Fruit fly (Drosophila melanogaster): Measurements from ENCODE around the gene CG31957.

The CG31957 gene

dm6 chr2L:3833924-3834323 lies 38.3 kb downstream of the CG31957 start:
- TF ChIP-seq Ets98B (GFP tag; IDR thresholded peaks at IDR 0.05) = no peak
- TF ChIP-seq Snoo (tag; optimal IDR thresholded peaks at IDR 0.05) = no peak
- TF ChIP-seq D1 (tag; optimal IDR thresholded peaks at IDR 0.05) = no peak
- no peak for TF ChIP-seq fd96Ca (GFP tag; IDR thresholded peaks at IDR 0.05)
- TF ChIP-seq CG32121 (GFP tag; IDR thresholded peaks at IDR 0.05) = no peak
- no peak for TF ChIP-seq CG10348 (GFP tag; IDR thresholded peaks at IDR 0.05)
- TF ChIP-seq CG9948 (tag; optimal IDR thresholded peaks at IDR 0.05) = no peak
- no peak for TF ChIP-seq CG14655 (GFP tag; optimal IDR thresholded peaks at IDR 0.05)
- TF ChIP-seq CG34367 (tag; optimal IDR thresholded peaks at IDR 0.05) = no peak
- no peak for TF ChIP-seq CG4496 (GFP tag; IDR thresholded peaks at IDR 0.05)
- TF ChIP-seq CG8301 (tag; optimal IDR thresholded peaks at IDR 0.05) = no peak
- TF ChIP-seq Pif1B (GFP tag; optimal IDR thresholded peaks at IDR 0.05) = no peak
- no peak for TF ChIP-seq CG15710 (tag; optimal IDR thresholded peaks at IDR 0.05)
- no peak for TF ChIP-seq Pif1A (GFP tag; optimal IDR thresholded peaks at IDR 0.05)

dm6 chr2L:3832249-3832675 lies 40.0 kb downstream of the CG31957 start:
- TF ChIP-seq CG15710 (tag; optimal IDR thresholded peaks at IDR 0.05) (peak; percentile 63), CG14655 (GFP tag; optimal IDR thresholded peaks at IDR 0.05) (peak; percentile 60), CG32121 (GFP tag; IDR thresholded peaks at IDR 0.05) (no peak), D1 (tag; optimal IDR thresholded peaks at IDR 0.05) (no peak), Snoo (tag; optimal IDR thresholded peaks at IDR 0.05) (peak; percentile 45), CG8301 (tag; optimal IDR thresholded peaks at IDR 0.05) (peak; percentile 47), Ets98B (GFP tag; IDR thresholded peaks at IDR 0.05) (peak; percentile 47), CG12605 (GFP tag; IDR thresholded peaks at IDR 0.05) (0 out of 2 replicates have a peak, but pooled peaks have one; percentile 10), Pif1A (GFP tag; optimal IDR thresholded peaks at IDR 0.05) (peak; percentile 55), CG4496 (GFP tag; IDR thresholded peaks at IDR 0.05) (no peak), EcR (GFP tag; optimal IDR thresholded peaks at IDR 0.05) (no peak), CG17806 (tag; optimal IDR thresholded peaks at IDR 0.05) (peak; percentile 61), gl (tag; optimal IDR thresholded peaks at IDR 0.05) (peak; percentile 1), CG8159 (tag; optimal IDR thresholded peaks at IDR 0.05) (peak; percentile 66), CG10348 (GFP tag; IDR thresholded peaks at IDR 0.05) (no peak), fd96Ca (GFP tag; IDR thresholded peaks at IDR 0.05) (peak; percentile 70), CG34367 (tag; optimal IDR thresholded peaks at IDR 0.05) (peak; percentile 68), CG9948 (tag; optimal IDR thresholded peaks at IDR 0.05) (peak; percentile 46), Pif1B (GFP tag; optimal IDR thresholded peaks at IDR 0.05) (peak; percentile 50), rn (GFP tag; IDR thresholded peaks at IDR 0.05) (0 out of 2 replicates have a peak, but pooled peaks have one; percentile 29), CG13204 (GFP tag; optimal IDR thresholded peaks at IDR 0.05) (peak; percentile 8)

dm6 chr2L:3831694-3832093 lies 40.6 kb downstream of the CG31957 start:
- TF ChIP-seq CG8301 (tag; optimal IDR thresholded peaks at IDR 0.05) (no peak), CG8159 (tag; optimal IDR thresholded peaks at IDR 0.05) (no peak), Pif1A (GFP tag; optimal IDR thresholded peaks at IDR 0.05) (no peak)

- no peak for TF ChIP-seq CG15710 (tag; optimal IDR thresholded peaks at IDR 0.05)
- no peak for TF ChIP-seq fd96Ca (GFP tag; IDR thresholded peaks at IDR 0.05)
- no peak for TF ChIP-seq CG17806 (tag; optimal IDR thresholded peaks at IDR 0.05)
- TF ChIP-seq CG4496 (GFP tag; IDR thresholded peaks at IDR 0.05) = no peak
- no peak for TF ChIP-seq D1 (tag; optimal IDR thresholded peaks at IDR 0.05)
- TF ChIP-seq CG14655 (GFP tag; optimal IDR thresholded peaks at IDR 0.05) = no peak
- no peak for TF ChIP-seq EcR (GFP tag; optimal IDR thresholded peaks at IDR 0.05)
- no peak for TF ChIP-seq CG9948 (tag; optimal IDR thresholded peaks at IDR 0.05)
- no peak for TF ChIP-seq CG10348 (GFP tag; IDR thresholded peaks at IDR 0.05)
- no peak for TF ChIP-seq CG32121 (GFP tag; IDR thresholded peaks at IDR 0.05)
- no peak for TF ChIP-seq Ets98B (GFP tag; IDR thresholded peaks at IDR 0.05)
- TF ChIP-seq rn (GFP tag; IDR thresholded peaks at IDR 0.05) = no peak
These were observed 43.0 kb downstream of the CG31957 start for dm6 chr2L:3829220-3829619.

DNA sequence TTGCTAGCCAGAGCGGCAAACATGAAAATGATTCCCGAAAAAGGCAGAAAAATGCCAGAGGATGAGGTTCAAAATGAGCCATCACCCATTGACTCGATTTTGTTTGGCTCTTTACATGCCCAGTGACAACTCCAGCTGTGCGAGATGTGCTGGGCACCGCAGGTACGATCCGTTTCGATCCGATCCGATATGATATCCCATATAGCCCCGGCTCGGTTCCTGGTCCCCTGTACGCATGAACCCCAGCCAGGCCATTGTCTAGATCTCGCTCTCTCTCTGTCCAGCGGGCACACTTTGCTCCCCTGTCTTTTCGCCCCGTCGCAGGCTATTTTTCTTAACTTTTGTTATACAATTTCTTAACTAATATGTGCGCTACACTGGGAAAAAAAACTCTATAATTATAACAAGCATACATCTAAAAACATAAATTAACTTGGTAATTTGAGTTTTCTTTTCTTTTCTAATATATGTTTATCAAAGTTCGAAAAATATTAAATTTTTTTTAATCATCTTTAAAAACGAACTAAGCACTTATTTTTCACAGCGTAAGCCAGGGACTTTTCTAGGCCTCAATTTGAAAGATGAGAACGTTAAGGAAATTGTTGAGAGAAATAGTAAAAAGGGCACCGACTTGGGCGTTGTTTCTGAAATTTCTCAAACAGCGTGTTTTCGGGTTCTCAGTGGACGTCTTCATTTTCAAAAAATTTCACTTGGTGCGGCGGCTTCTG lies 44.7 kb downstream of the CG31957 start:
- TF ChIP-seq CG9948 (tag; optimal IDR thresholded peaks at IDR 0.05) = no peak
- no peak for TF ChIP-seq Ets98B (GFP tag; IDR thresholded peaks at IDR 0.05)
- no peak for TF ChIP-seq fd96Ca (GFP tag; IDR thresholded peaks at IDR 0.05)
- TF ChIP-seq EcR (GFP tag; optimal IDR thresholded peaks at IDR 0.05) = no peak
- no peak for TF ChIP-seq gl (tag; optimal IDR thresholded peaks at IDR 0.05)
- no peak for TF ChIP-seq Snoo (tag; optimal IDR thresholded peaks at IDR 0.05)
- TF ChIP-seq CG4496 (GFP tag; IDR thresholded peaks at IDR 0.05) = no peak
- no peak for TF ChIP-seq Pif1A (GFP tag; optimal IDR thresholded peaks at IDR 0.05)
- no peak for TF ChIP-seq CG8159 (tag; optimal IDR thresholded peaks at IDR 0.05)
- TF ChIP-seq D1 (tag; optimal IDR thresholded peaks at IDR 0.05) = no peak
- no peak for TF ChIP-seq CG8301 (tag; optimal IDR thresholded peaks at IDR 0.05)
- TF ChIP-seq CG12605 (GFP tag; IDR thresholded peaks at IDR 0.05) = no peak
- TF ChIP-seq CG17806 (tag; optimal IDR thresholded peaks at IDR 0.05) = no peak
- no peak for TF ChIP-seq CG34367 (tag; optimal IDR thresholded peaks at IDR 0.05)

DNA sequence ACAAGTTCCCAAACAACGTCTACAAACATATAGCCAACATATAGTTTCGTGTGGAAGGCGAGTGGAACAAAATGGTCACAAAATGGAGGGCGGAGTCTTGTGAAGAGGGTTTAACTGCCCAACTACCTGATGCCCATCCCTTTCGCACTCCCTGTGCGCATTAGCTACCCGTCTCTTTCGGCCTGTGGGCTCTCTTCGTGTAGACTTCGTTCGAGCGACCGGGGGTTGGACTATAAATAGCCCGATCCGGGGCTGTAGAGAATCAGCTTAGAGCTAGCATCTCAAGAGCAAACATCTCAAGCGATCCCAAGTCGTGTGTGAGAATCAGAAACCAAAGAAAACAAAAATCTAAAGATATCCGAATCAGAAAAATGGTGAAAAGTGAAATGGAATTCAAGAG lies 46.8 kb downstream of the CG31957 start, which contains the start of gene slp1:
Gene slp1, plus strand, starts transcription at position 263 of the 400 bp plus-strand sequence.
- TF ChIP-seq Snoo (tag; optimal IDR thresholded peaks at IDR 0.05) = no peak
- TF ChIP-seq CG13204 (GFP tag; optimal IDR thresholded peaks at IDR 0.05) = no peak
- TF ChIP-seq CG10348 (GFP tag; IDR thresholded peaks at IDR 0.05) = no peak
- no peak for TF ChIP-seq gl (tag; optimal IDR thresholded peaks at IDR 0.05)
- TF ChIP-seq Pif1A (GFP tag; optimal IDR thresholded peaks at IDR 0.05) = no peak
- TF ChIP-seq CG34367 (tag; optimal IDR thresholded peaks at IDR 0.05) = no peak
- TF ChIP-seq CG9948 (tag; optimal IDR thresholded peaks at IDR 0.05) = no peak
- no peak for TF ChIP-seq CG32121 (GFP tag; IDR thresholded peaks at IDR 0.05)
- TF ChIP-seq CG8159 (tag; optimal IDR thresholded peaks at IDR 0.05) = no peak
- no peak for TF ChIP-seq CG4496 (GFP tag; IDR thresholded peaks at IDR 0.05)
- TF ChIP-seq D1 (tag; optimal IDR thresholded peaks at IDR 0.05) = no peak
- TF ChIP-seq Pif1B (GFP tag; optimal IDR thresholded peaks at IDR 0.05) = no peak
- TF ChIP-seq EcR (GFP tag; optimal IDR thresholded peaks at IDR 0.05) = no peak
- no peak for TF ChIP-seq Ets98B (GFP tag; IDR thresholded peaks at IDR 0.05)
- no peak for TF ChIP-seq CG12605 (GFP tag; IDR thresholded peaks at IDR 0.05)
- no peak for TF ChIP-seq CG15710 (tag; optimal IDR thresholded peaks at IDR 0.05)
- no peak for TF ChIP-seq rn (GFP tag; IDR thresholded peaks at IDR 0.05)
- TF ChIP-seq CG17806 (tag; optimal IDR thresholded peaks at IDR 0.05) = no peak
- TF ChIP-seq CG8301 (tag; optimal IDR thresholded peaks at IDR 0.05) = no peak

Data from whole organism, pupa.